Worm (Caenorhabditis elegans): ENCODE data around the gene Y48G9A.9.

Y48G9A.9 gene

DNA sequence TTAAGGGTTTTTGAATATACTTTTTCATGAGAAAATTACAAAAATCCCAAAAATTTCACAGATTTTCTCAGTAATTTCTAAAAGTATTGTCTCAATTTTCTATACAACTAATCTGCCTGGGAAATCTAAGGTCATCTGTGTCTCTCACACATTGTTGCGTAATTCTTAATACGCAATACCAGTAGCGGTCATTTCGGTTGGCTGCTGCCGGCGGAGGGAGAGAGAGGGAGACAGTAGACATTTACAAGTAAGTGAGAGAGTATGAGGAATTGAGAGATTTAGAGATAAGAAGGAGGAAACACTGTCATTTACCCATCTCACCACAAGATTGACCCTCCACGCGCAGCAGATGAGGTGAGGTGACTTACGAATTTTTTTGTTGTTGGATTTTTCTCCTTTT, 33.4 kb downstream of the Y48G9A.9 start (continued):
- TF ChIP-seq ceh-14 (tag; optimal IDR thresholded peaks at IDR 0.05) = no peak
- TF ChIP-seq sdc-2 (tag; optimal IDR thresholded peaks at IDR 0.05) = no peak
- peak; percentile 53 for TF ChIP-seq nfya-1 (tag; optimal IDR thresholded peaks at IDR 0.05)
- TF ChIP-seq unc-3 (GFP tag; conservative IDR thresholded peaks at IDR 0.05) = no peak
- TF ChIP-seq unc-3 (tag; optimal IDR thresholded peaks at IDR 0.05) = no peak
- no peak for TF ChIP-seq ceh-34 (tag; optimal IDR thresholded peaks at IDR 0.05)
- TF ChIP-seq che-1 (tag; optimal IDR thresholded peaks at IDR 0.05) = no peak
- TF ChIP-seq hlh-8 (tag; optimal IDR thresholded peaks at IDR 0.05) = no peak
- no peak for TF ChIP-seq ets-4 (tag; optimal IDR thresholded peaks at IDR 0.05)
- no peak for TF ChIP-seq ceh-30 (tag; optimal IDR thresholded peaks at IDR 0.05)
- no peak for TF ChIP-seq fax-1 (tag; optimal IDR thresholded peaks at IDR 0.05)
- no peak for TF ChIP-seq mec-3 (tag; optimal IDR thresholded peaks at IDR 0.05; ENCODE audit: borderline replicate concordance)
- no peak for TF ChIP-seq hlh-6 (tag; optimal IDR thresholded peaks at IDR 0.05)
- TF ChIP-seq sox-2 (GFP tag; IDR thresholded peaks at IDR 0.05) = no peak
- no peak for TF ChIP-seq nhr-11 (tag; optimal IDR thresholded peaks at IDR 0.05)
- TF ChIP-seq pax-1 (tag; optimal IDR thresholded peaks at IDR 0.05) = no peak
- no peak for TF ChIP-seq Y22D7AL.16 (tag; optimal IDR thresholded peaks at IDR 0.05)
- no peak for TF ChIP-seq tbx-7 (tag; optimal IDR thresholded peaks at IDR 0.05)
- no peak for TF ChIP-seq sox-4 (tag; optimal IDR thresholded peaks at IDR 0.05)
- TF ChIP-seq ttx-3 (tag; optimal IDR thresholded peaks at IDR 0.05) = no peak
- no peak for TF ChIP-seq dve-1 (tag; optimal IDR thresholded peaks at IDR 0.05)
- no peak for TF ChIP-seq madf-2 (tag; optimal IDR thresholded peaks at IDR 0.05)
- no peak for TF ChIP-seq ceh-2 (tag; optimal IDR thresholded peaks at IDR 0.05)
- TF ChIP-seq pha-2 (tag; optimal IDR thresholded peaks at IDR 0.05) = no peak
- peak; percentile 20 for TF ChIP-seq elt-2 (tag; optimal IDR thresholded peaks at IDR 0.05)
- no peak for TF ChIP-seq pag-3 (tag; optimal IDR thresholded peaks at IDR 0.05; ENCODE audit: borderline replicate concordance)
- no peak for TF ChIP-seq lim-6 (tag; optimal IDR thresholded peaks at IDR 0.05)
- no peak for TF ChIP-seq ceh-24 (tag; optimal IDR thresholded peaks at IDR 0.05)
- TF ChIP-seq syd-9 (tag; optimal IDR thresholded peaks at IDR 0.05) = no peak
- no peak for TF ChIP-seq pros-1 (tag; optimal IDR thresholded peaks at IDR 0.05)

DNA sequence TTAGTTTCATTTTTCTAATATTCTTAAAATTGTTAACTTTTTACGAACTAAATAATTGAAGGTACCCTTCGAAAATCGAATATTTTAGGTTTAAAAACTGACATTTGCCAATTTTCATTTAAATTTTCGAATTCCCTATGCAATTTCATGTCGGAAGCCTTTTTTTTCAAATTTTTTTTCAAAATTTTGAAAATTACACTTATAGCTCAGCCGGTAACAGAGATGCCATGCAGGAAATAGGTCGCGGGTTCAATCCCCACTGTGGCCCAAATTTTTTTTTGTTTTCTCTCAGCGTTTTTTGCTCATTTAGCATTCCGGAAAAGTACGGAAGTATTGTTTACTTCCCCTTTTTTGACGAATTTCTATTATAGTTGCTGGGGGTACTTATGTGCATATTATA, 36.9 kb downstream of the Y48G9A.9 start:
- TF ChIP-seq unc-3 (GFP tag; conservative IDR thresholded peaks at IDR 0.05) = no peak
- no peak for TF ChIP-seq unc-3 (tag; optimal IDR thresholded peaks at IDR 0.05)
- no peak for TF ChIP-seq sox-4 (tag; optimal IDR thresholded peaks at IDR 0.05)
- TF ChIP-seq npax-4 (tag; optimal IDR thresholded peaks at IDR 0.05) = no peak
- no peak for TF ChIP-seq ceh-18 (tag; optimal IDR thresholded peaks at IDR 0.05)
- TF ChIP-seq eyg-1 (tag; optimal IDR thresholded peaks at IDR 0.05) = no peak
- TF ChIP-seq mec-3 (tag; optimal IDR thresholded peaks at IDR 0.05; ENCODE audit: borderline replicate concordance) = no peak
- TF ChIP-seq unc-55 (GFP tag; optimal IDR thresholded peaks at IDR 0.05) = no peak
- TF ChIP-seq hlh-30 (tag; optimal IDR thresholded peaks at IDR 0.05; ENCODE audit: insufficient read depth) = no peak
- TF ChIP-seq ceh-14 (tag; optimal IDR thresholded peaks at IDR 0.05) = no peak

DNA sequence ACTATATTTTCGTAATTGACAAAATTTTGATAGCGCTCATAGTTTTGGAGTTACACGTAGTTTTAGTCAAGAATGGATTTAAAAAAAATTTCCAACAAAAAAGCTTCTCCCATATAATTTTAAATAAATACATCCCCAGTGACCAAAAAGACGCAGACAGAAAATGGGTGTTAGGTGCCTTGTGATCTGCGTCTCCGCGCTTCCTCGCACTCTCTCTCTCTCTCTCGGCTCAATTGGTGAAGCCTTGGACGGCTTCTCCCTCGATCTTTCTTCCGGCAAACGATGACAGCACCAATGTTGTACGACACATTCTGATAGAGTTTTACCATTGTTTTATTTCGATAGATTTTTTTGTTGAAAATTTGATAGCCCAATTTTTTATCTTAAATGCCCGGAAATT, 37.5 kb downstream of the Y48G9A.9 start:
- TF ChIP-seq hlh-30 (tag; optimal IDR thresholded peaks at IDR 0.05; ENCODE audit: insufficient read depth) (peak; percentile 5), unc-42 (tag; optimal IDR thresholded peaks at IDR 0.05) (peak; percentile 15), ztf-16 (tag; optimal IDR thresholded peaks at IDR 0.05) (no peak), C08G9.2 (tag; optimal IDR thresholded peaks at IDR 0.05) (no peak), hlh-15 (tag; optimal IDR thresholded peaks at IDR 0.05) (no peak), odd-2 (tag; optimal IDR thresholded peaks at IDR 0.05) (no peak), ceh-14 (tag; optimal IDR thresholded peaks at IDR 0.05) (no peak), sdc-2 (tag; optimal IDR thresholded peaks at IDR 0.05) (no peak), Y22D7AL.16 (tag; optimal IDR thresholded peaks at IDR 0.05) (no peak), ceh-45 (GFP tag; IDR thresholded peaks at IDR 0.05) (no peak), che-1 (tag; optimal IDR thresholded peaks at IDR 0.05) (no peak), hlh-8 (tag; optimal IDR thresholded peaks at IDR 0.05) (no peak), ceh-2 (tag; optimal IDR thresholded peaks at IDR 0.05) (no peak), ref-2 (tag; optimal IDR thresholded peaks at IDR 0.05) (no peak), mec-3 (tag; optimal IDR thresholded peaks at IDR 0.05; ENCODE audit: borderline replicate concordance) (no peak), pag-3 (tag; optimal IDR thresholded peaks at IDR 0.05; ENCODE audit: borderline replicate concordance) (no peak), pat-9 (tag; optimal IDR thresholded peaks at IDR 0.05) (no peak), ceh-31 (tag; optimal IDR thresholded peaks at IDR 0.05) (peak; percentile 20), unc-55 (GFP tag; optimal IDR thresholded peaks at IDR 0.05) (no peak), pha-4 (tag; optimal IDR thresholded peaks at IDR 0.05) (no peak), K09A11.1 (tag; optimal IDR thresholded peaks at IDR 0.05; ENCODE audit: insufficient read depth) (no peak), tbx-7 (tag; optimal IDR thresholded peaks at IDR 0.05) (no peak), nfya-1 (tag; optimal IDR thresholded peaks at IDR 0.05) (peak; percentile 4), T23F11.4 (GFP tag; optimal IDR thresholded peaks at IDR 0.05) (no peak), npax-4 (tag; optimal IDR thresholded peaks at IDR 0.05) (no peak), unc-86 (tag; optimal IDR thresholded peaks at IDR 0.05) (no peak), F13H6.1 (tag; optimal IDR thresholded peaks at IDR 0.05) (no peak)
